Worm (Caenorhabditis elegans) whole organism, late embryonic: ENCODE data around the gene set-9.

Experiments used
- dmd-4 ChIP-seq: sonication (generic microtip); optimal IDR thresholded peaks from 2 replicates; lab custom pipeline; 2016; ENCODE audit warnings: borderline replicate concordance, missing genetic modification characterization, missing compliant biosample characterization
- ets-4 ChIP-seq: sonication (generic microtip); optimal IDR thresholded peaks from 2 replicates; lab custom pipeline; 2016; ENCODE audit warnings: missing genetic modification characterization, missing compliant biosample characterization

DNA sequence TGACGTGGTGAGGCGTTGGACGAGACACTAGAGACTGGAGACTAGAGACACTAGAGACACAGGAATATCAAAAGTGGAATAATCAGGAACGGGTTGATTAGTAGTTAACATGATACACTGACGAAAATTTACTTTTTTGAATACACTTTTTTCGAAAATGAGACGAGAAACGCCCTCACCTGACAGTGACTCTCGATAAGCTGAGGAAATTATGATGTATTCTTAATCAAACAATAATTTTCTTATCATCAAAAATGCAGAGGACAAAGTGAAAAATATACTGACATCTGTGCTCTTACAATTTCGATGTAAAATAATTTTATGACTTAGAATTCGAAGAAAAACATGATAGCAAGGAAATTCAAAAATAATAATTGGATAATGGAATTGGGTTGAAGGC, 48.3 kb upstream of the set-9 start:
- TF ChIP-seq dmd-4 (tag; lab: Kevin White, UChicago), result no peak
- no peak for TF ChIP-seq ets-4 (tag; lab: Kevin White, UChicago)
